Worm (Caenorhabditis elegans) whole organism, young adult: Measurements from ENCODE around the gene str-231.
A peak's percentile ranks its signal among the peaks of the same experiment; 100 is the strongest.

Experiments used
- C06A6.2 ChIP-seq: fragments of 200-800 bp; sonication (Bioruptor generic); conservative IDR thresholded peaks from 2 replicates; pipeline ENCODE4 v1.3.6; 2022; ENCODE audit warnings: missing genetic modification characterization, missing compliant biosample characterization
- F10E7.11 ChIP-seq: sonication (generic microtip); optimal IDR thresholded peaks from 2 replicates; lab custom pipeline; 2017; ENCODE audit warnings: mild to moderate bottlenecking, missing genetic modification characterization, moderate library complexity, missing compliant biosample characterization
- F22D6.2 ChIP-seq: sonication (generic microtip); optimal IDR thresholded peaks from 2 replicates; lab custom pipeline; 2016; ENCODE audit warnings: mild to moderate bottlenecking, missing genetic modification characterization, missing compliant biosample characterization
- F37B4.10 ChIP-seq: fragments of 200-800 bp; sonication (Bioruptor generic); IDR thresholded peaks from 2 replicates; pipeline ENCODE4 v1.3.6; 2022; ENCODE audit warnings: missing genetic modification characterization, missing compliant biosample characterization
- Y53G8AR.9 ChIP-seq: fragments of 200-800 bp; sonication (Bioruptor generic); conservative IDR thresholded peaks from 2 replicates; pipeline ENCODE4 v1.3.6; 2022; ENCODE audit warnings: missing genetic modification reagents, missing genetic modification characterization, missing compliant biosample characterization
- akir-1 ChIP-seq: fragments of 200-800 bp; sonication (Bioruptor generic); optimal IDR thresholded peaks from 2 replicates; lab custom pipeline; 2018; ENCODE audit warnings: mild to moderate bottlenecking, missing genetic modification characterization, moderate library complexity, missing compliant biosample characterization
- attf-3 ChIP-seq: fragments of 200-800 bp; sonication (Bioruptor generic); conservative IDR thresholded peaks from 2 replicates; pipeline ENCODE4 v1.3.6; 2022; ENCODE audit warnings: missing genetic modification reagents, missing genetic modification characterization, missing compliant biosample characterization
- attf-5 ChIP-seq: fragments of 200-800 bp; sonication (Bioruptor generic); optimal IDR thresholded peaks from 2 replicates; lab custom pipeline; 2018; ENCODE audit warnings: mild to moderate bottlenecking, missing genetic modification characterization, missing compliant biosample characterization
- ceh-91 ChIP-seq: fragments of 200-800 bp; sonication (Bioruptor generic); IDR thresholded peaks from 2 replicates; pipeline ENCODE4 v1.3.6; 2022; ENCODE audit warnings: missing genetic modification reagents, missing genetic modification characterization, missing compliant biosample characterization
- efl-1 ChIP-seq: fragments of 150-350 bp; optimal IDR thresholded peaks from 2 replicates; lab custom pipeline; 2014; ENCODE audit warnings: missing biosample characterization, missing genetic modification reagents, missing genetic modification characterization
- hmg-1.2 ChIP-seq: fragments of 200-800 bp; sonication (Bioruptor generic); IDR thresholded peaks from 2 replicates; pipeline ENCODE4 v1.3.6; 2022; ENCODE audit warnings: missing genetic modification reagents, missing genetic modification characterization, missing compliant biosample characterization
- nhr-120 ChIP-seq: fragments of 200-800 bp; sonication (Bioruptor generic); IDR thresholded peaks from 2 replicates; pipeline ENCODE4 v1.3.6; 2022; ENCODE audit warnings: missing genetic modification characterization, missing compliant biosample characterization
- nhr-179 ChIP-seq: sonication (generic microtip); optimal IDR thresholded peaks from 2 replicates; lab custom pipeline; 2016; ENCODE audit warnings: mild to moderate bottlenecking, missing genetic modification characterization, missing compliant biosample characterization
- pha-4 ChIP-seq: fragments of 150-350 bp; sonication (generic microtip); optimal IDR thresholded peaks from 2 replicates; lab custom pipeline; 2014; ENCODE audit warnings: missing biosample characterization, missing genetic modification reagents, missing genetic modification characterization
- ztf-18 ChIP-seq: sonication (generic microtip); optimal IDR thresholded peaks from 2 replicates; lab custom pipeline; 2016; ENCODE audit warnings: missing genotype, mild to moderate bottlenecking, missing genetic modification characterization, missing compliant biosample characterization
- ztf-28 ChIP-seq: fragments of 200-800 bp; sonication (Bioruptor generic); IDR thresholded peaks from 2 replicates; pipeline ENCODE4 v1.3.6; 2022; ENCODE audit warnings: missing genetic modification reagents, missing genetic modification characterization, missing compliant biosample characterization

Gene str-231

DNA sequence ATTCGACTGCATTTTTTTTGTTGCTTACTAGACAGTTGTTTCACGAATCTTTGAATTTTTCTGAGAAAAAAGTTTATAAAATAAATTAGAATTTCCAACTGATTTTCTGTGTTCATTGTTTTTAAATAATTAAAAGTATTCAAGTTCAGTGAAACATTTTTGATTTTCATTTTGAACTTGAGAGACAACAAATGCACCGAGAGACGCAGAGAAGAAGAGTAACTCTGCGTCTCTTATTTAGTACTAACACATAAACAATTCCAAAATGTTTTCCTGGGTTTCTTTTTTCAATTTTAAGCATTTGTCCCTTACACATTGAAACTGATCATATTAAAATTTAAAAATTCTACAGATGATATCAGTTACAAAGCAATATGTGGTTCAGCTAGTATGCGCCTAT, 47.9 kb downstream of the str-231 start:
- peak; percentile 70; the same call in 1 of the 2 replicates for TF ChIP-seq hmg-1.2 (GFP tag; lab: Robert Waterston, UW)
- TF ChIP-seq pha-4 (tag; lab: Kevin White, UChicago): no peak

DNA sequence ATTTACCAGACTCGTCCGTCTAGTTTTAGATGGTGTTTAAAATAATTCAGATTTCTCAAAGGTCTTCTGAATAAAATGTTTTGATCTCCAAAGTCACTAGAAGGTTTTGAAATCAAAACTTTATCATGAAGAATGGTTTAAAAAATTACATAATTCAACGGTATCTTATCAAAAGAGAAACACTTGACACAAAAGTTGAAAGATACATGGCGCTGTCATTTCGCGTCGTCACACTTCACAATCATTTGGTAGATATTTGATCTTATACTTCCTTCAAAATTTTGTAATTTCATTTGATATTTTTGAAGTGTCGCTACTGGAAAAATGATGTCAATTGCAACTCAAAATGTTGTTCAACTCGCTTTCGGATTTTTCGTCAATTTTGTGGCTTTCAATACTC, 50.3 kb downstream of the str-231 start, which contains the start of gene F36G9.3:
F36G9.3 (plus strand) TSS at position 301 of the 400 bp plus-strand sequence.
- no peak for TF ChIP-seq efl-1 (GFP tag; lab: Kevin White, UChicago)
- TF ChIP-seq attf-5: no peak
- no peak for TF ChIP-seq nhr-179 (tag; lab: Kevin White, UChicago)
- no peak for TF ChIP-seq F10E7.11 (tag; lab: Kevin White, UChicago)
- TF ChIP-seq F37B4.10 (GFP tag; lab: Robert Waterston, UW): no peak
- no peak for TF ChIP-seq hmg-1.2 (GFP tag; lab: Robert Waterston, UW)
- TF ChIP-seq ztf-18 (tag; lab: Kevin White, UChicago): no peak
- no peak for TF ChIP-seq attf-3 (GFP tag; lab: Robert Waterston, UW)
- no peak for TF ChIP-seq akir-1 (GFP tag; lab: Kevin White, UChicago)
- no peak for TF ChIP-seq ztf-28
- no peak for TF ChIP-seq Y53G8AR.9 (GFP tag; lab: Robert Waterston, UW)
- no peak for TF ChIP-seq F22D6.2 (tag; lab: Kevin White, UChicago)
- no peak for TF ChIP-seq ceh-91 (GFP tag; lab: Robert Waterston, UW)
- no peak for TF ChIP-seq C06A6.2 (GFP tag; lab: Robert Waterston, UW)
- no peak for TF ChIP-seq nhr-120 (GFP tag; lab: Robert Waterston, UW)
